Worm (Caenorhabditis elegans): ENCODE measurements around the gene Y37D8A.4.

Y37D8A.4 gene

DNA sequence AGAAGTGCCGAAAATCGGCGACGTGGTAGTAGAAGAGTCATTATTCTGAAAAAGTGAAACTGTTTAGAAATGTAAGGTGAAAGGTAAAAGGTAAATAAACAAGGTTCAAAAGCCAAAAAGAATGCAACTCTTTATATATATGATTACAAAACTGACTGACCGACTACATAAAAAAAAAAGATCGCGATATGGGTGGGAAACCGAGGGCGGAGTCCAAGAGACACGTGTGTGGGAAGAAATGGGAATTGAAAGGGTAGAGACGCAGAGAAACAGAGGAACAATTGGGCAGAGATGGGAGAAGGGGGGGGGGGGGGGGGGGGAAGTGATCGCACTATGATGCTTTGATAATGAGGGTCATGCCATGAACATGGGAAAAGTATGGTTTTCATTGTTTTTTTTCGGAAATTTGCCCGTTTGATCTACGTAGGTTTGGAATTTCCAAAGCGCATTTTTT lies at the start of gene Y37D8A.4:
Gene Y37D8A.4 (minus strand): TSS at position 51 of the 454 bp plus-strand sequence.
- peak; percentile 0 for TF ChIP-seq T23F11.4 (GFP tag; optimal IDR thresholded peaks at IDR 0.05)
- TF ChIP-seq elt-2 (tag; optimal IDR thresholded peaks at IDR 0.05), result peak; percentile 2
- no peak for TF ChIP-seq ceh-14 (tag; optimal IDR thresholded peaks at IDR 0.05)

DNA sequence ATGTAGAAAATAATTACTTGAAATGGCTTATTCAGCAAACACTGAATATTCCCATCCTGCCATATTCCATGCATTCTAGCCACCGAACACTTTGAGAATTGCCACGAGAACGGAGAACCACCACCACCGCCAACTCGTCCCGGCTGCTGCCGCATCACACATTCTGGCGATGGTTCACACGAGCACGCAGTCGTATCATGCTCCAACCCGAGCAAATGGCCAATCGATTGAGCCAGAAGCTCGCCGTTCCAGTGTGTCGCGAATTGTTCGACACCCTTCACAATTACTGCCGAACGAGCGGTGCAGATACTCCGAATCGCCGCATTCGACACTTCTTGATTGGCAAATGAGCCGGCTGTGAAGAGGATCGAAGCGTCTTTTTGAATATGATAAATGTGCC lies 46.4 kb upstream of the Y37D8A.4 start:
- no peak for TF ChIP-seq nhr-232 (tag; optimal IDR thresholded peaks at IDR 0.05)
- no peak for TF ChIP-seq ceh-9 (tag; optimal IDR thresholded peaks at IDR 0.05)
- TF ChIP-seq elt-2 (tag; optimal IDR thresholded peaks at IDR 0.05), result no peak
- no peak for TF ChIP-seq sox-4 (tag; optimal IDR thresholded peaks at IDR 0.05)
- no peak for TF ChIP-seq elt-4 (tag; optimal IDR thresholded peaks at IDR 0.05)
- TF ChIP-seq ceh-14 (tag; optimal IDR thresholded peaks at IDR 0.05), result no peak
- TF ChIP-seq lin-11 (tag; optimal IDR thresholded peaks at IDR 0.05), result no peak
- no peak for TF ChIP-seq npax-4 (tag; optimal IDR thresholded peaks at IDR 0.05)
- no peak for TF ChIP-seq nfya-1 (tag; optimal IDR thresholded peaks at IDR 0.05)
- TF ChIP-seq sdc-2 (tag; optimal IDR thresholded peaks at IDR 0.05), result no peak
- no peak for TF ChIP-seq ceh-34 (tag; optimal IDR thresholded peaks at IDR 0.05)
- no peak for TF ChIP-seq ets-4 (tag; optimal IDR thresholded peaks at IDR 0.05)
- no peak for TF ChIP-seq rnt-1 (tag; optimal IDR thresholded peaks at IDR 0.05)
- no peak for TF ChIP-seq dve-1 (tag; optimal IDR thresholded peaks at IDR 0.05)
- TF ChIP-seq hlh-30 (tag; optimal IDR thresholded peaks at IDR 0.05; ENCODE audit: insufficient read depth), result no peak
- TF ChIP-seq ceh-18 (tag; optimal IDR thresholded peaks at IDR 0.05), result no peak
- no peak for TF ChIP-seq che-1 (tag; optimal IDR thresholded peaks at IDR 0.05)
- no peak for TF ChIP-seq lim-6 (tag; optimal IDR thresholded peaks at IDR 0.05)

- no peak for TF ChIP-seq Y22D7AL.16 (tag; optimal IDR thresholded peaks at IDR 0.05)
- TF ChIP-seq F13H6.1 (tag; optimal IDR thresholded peaks at IDR 0.05), result no peak
These were observed 41.9 kb upstream of the Y37D8A.4 start for ce11 chrIII:12880704-12881103.

- no peak for TF ChIP-seq ceh-30 (tag; optimal IDR thresholded peaks at IDR 0.05)
- no peak for TF ChIP-seq gmeb-2 (tag; optimal IDR thresholded peaks at IDR 0.05)
- no peak for TF ChIP-seq unc-42 (tag; optimal IDR thresholded peaks at IDR 0.05)
- no peak for TF ChIP-seq fax-1 (tag; optimal IDR thresholded peaks at IDR 0.05)
- peak; percentile 15 for TF ChIP-seq ref-2 (tag; optimal IDR thresholded peaks at IDR 0.05)
- no peak for TF ChIP-seq T23F11.4 (GFP tag; optimal IDR thresholded peaks at IDR 0.05)
- TF ChIP-seq pax-1 (tag; optimal IDR thresholded peaks at IDR 0.05), result no peak
- no peak for TF ChIP-seq ceh-18 (tag; optimal IDR thresholded peaks at IDR 0.05)
- TF ChIP-seq pag-3 (tag; optimal IDR thresholded peaks at IDR 0.05; ENCODE audit: borderline replicate concordance), result no peak
- no peak for TF ChIP-seq C38D4.7 (GFP tag; optimal IDR thresholded peaks at IDR 0.05)
- no peak for TF ChIP-seq sdc-2 (tag; optimal IDR thresholded peaks at IDR 0.05)
- TF ChIP-seq ceh-31 (tag; optimal IDR thresholded peaks at IDR 0.05), result peak; percentile 66
- no peak for TF ChIP-seq tbx-7 (tag; optimal IDR thresholded peaks at IDR 0.05)
- TF ChIP-seq C08G9.2 (tag; optimal IDR thresholded peaks at IDR 0.05), result no peak
- no peak for TF ChIP-seq sox-4 (tag; optimal IDR thresholded peaks at IDR 0.05)
- TF ChIP-seq ceh-19 (GFP tag; optimal IDR thresholded peaks at IDR 0.05), result no peak
- no peak for TF ChIP-seq fkh-10 (GFP tag; optimal IDR thresholded peaks at IDR 0.05)
- no peak for TF ChIP-seq hlh-13 (GFP tag; optimal IDR thresholded peaks at IDR 0.05)
- TF ChIP-seq tbx-2 (tag; optimal IDR thresholded peaks at IDR 0.05), result peak; percentile 43
- TF ChIP-seq dmd-4 (tag; optimal IDR thresholded peaks at IDR 0.05; ENCODE audit: borderline replicate concordance), result no peak
- TF ChIP-seq ttx-3 (tag; optimal IDR thresholded peaks at IDR 0.05), result no peak
These were observed 38.9 kb upstream of the Y37D8A.4 start, which contains the start of the genes cec-7 and enu-3.5 for ce11 chrIII:12877527-12878234. Gene cec-7, minus strand, starts transcription at chrIII:12877577. Gene enu-3.5, plus strand, starts transcription at chrIII:12878196.

All from whole organism, late embryonic.